Worm (Caenorhabditis elegans): ENCODE data around the gene srw-16.

The srw-16 gene

ce11 chrV:15230243-15230642 lies 44.4 kb downstream of the srw-16 start, which contains the start of gene srw-15:
TSS of gene srw-15 (plus strand) at chrV:15230543.
- TF ChIP-seq F39B2.1 (GFP tag; IDR thresholded peaks at IDR 0.05) (no peak), aptf-2 (GFP tag; conservative IDR thresholded peaks at IDR 0.05) (no peak), let-526 (GFP tag; IDR thresholded peaks at IDR 0.05) (no peak), C17E4.6 (GFP tag; IDR thresholded peaks at IDR 0.05) (no peak), F57C9.4 (tag; optimal IDR thresholded peaks at IDR 0.05) (no peak), T07F8.4 (tag; optimal IDR thresholded peaks at IDR 0.05) (no peak)

- TF ChIP-seq egrh-3 (GFP tag; IDR thresholded peaks at IDR 0.05) (no peak), mes-4 (tag; optimal IDR thresholded peaks at IDR 0.05) (no peak), snpc-3.4 (tag; optimal IDR thresholded peaks at IDR 0.05) (no peak), die-1 (tag; optimal IDR thresholded peaks at IDR 0.05) (no peak), K12H6.12 (tag; optimal IDR thresholded peaks at IDR 0.05) (no peak), sea-2 (GFP tag; IDR thresholded peaks at IDR 0.05) (no peak), F57A8.1 (GFP tag; optimal IDR thresholded peaks at IDR 0.05) (no peak), nhr-90 (tag; optimal IDR thresholded peaks at IDR 0.05) (no peak), F33H1.4 (GFP tag; IDR thresholded peaks at IDR 0.05) (no peak), snpc-1.1 (tag; optimal IDR thresholded peaks at IDR 0.05; ENCODE audit: insufficient read depth) (no peak), bed-2 (GFP tag; IDR thresholded peaks at IDR 0.05) (no peak), Y53G8AR.9 (GFP tag; conservative IDR thresholded peaks at IDR 0.05) (no peak), F22D6.2 (tag; optimal IDR thresholded peaks at IDR 0.05) (no peak), nhr-120 (GFP tag; IDR thresholded peaks at IDR 0.05) (no peak), aptf-3 (GFP tag; IDR thresholded peaks at IDR 0.05) (no peak)
Measured at ce11 chrV:15226206-15226605, 48.5 kb downstream of the srw-16 start.

ce11 chrV:15225650-15226049 lies 49.0 kb downstream of the srw-16 start, which contains the start of gene srw-14:
TSS of gene srw-14 (plus strand) at chrV:15225950.
- TF ChIP-seq athp-1 (tag; optimal IDR thresholded peaks at IDR 0.05) (no peak), lin-26 (GFP tag; IDR thresholded peaks at IDR 0.05) (no peak), egl-18 (GFP tag; IDR thresholded peaks at IDR 0.05) (no peak), ceh-79 (tag; optimal IDR thresholded peaks at IDR 0.05) (no peak), tlf-1 (GFP tag; optimal IDR thresholded peaks at IDR 0.05) (no peak), unc-62 (GFP tag; optimal IDR thresholded peaks at IDR 0.05) (no peak), repo-1 (tag; optimal IDR thresholded peaks at IDR 0.05) (no peak), ztf-18 (tag; optimal IDR thresholded peaks at IDR 0.05) (no peak), ztf-3 (GFP tag; optimal IDR thresholded peaks at IDR 0.05) (no peak), him-1 (tag; optimal IDR thresholded peaks at IDR 0.05) (no peak), hrde-1 (tag; optimal IDR thresholded peaks at IDR 0.05; ENCODE audit: borderline replicate concordance) (no peak), aptf-3 (GFP tag; IDR thresholded peaks at IDR 0.05) (no peak), ztf-26 (tag; optimal IDR thresholded peaks at IDR 0.05) (no peak), F49E8.2 (tag; optimal IDR thresholded peaks at IDR 0.05; ENCODE audit: insufficient read depth) (no peak), let-607 (tag; optimal IDR thresholded peaks at IDR 0.05) (no peak), zfh-2 (GFP tag; conservative IDR thresholded peaks at IDR 0.05) (no peak), dpff-1 (tag; optimal IDR thresholded peaks at IDR 0.05) (no peak), B0336.3 (GFP tag; IDR thresholded peaks at IDR 0.05) (no peak)

Measured in whole organism, young adult.